Worm (Caenorhabditis elegans) whole organism, L1 larva: ENCODE measurements around the gene nep-20.

Experiments used
- Y116A8C.19 ChIP-seq: sonication (generic microtip); optimal IDR thresholded peaks from 2 replicates; lab custom pipeline; 2016; ENCODE audit warnings: missing compliant biosample characterization, missing genetic modification characterization, borderline replicate concordance
- blmp-1 ChIP-seq: fragments of 150-350 bp; optimal IDR thresholded peaks from 2 replicates; lab custom pipeline; 2014; ENCODE audit warnings: missing biosample characterization, missing genetic modification characterization
- ceh-63 ChIP-seq: fragments of 200-800 bp; sonication (Bioruptor generic); optimal IDR thresholded peaks from 2 replicates; lab custom pipeline; 2018; ENCODE audit warnings: mild to moderate bottlenecking, missing genetic modification characterization, missing compliant biosample characterization
- ceh-8 ChIP-seq: fragments of 200-800 bp; sonication (Bioruptor generic); optimal IDR thresholded peaks from 2 replicates; lab custom pipeline; 2018; ENCODE audit warnings: mild to moderate bottlenecking, missing genetic modification characterization, moderate library complexity, missing compliant biosample characterization
- dpl-1 ChIP-seq, 3 experiments: fragments of 150-350 bp in 2 of 3; sonication (generic microtip) in 1 of 3; optimal IDR thresholded peaks; 2 replicates each; lab custom pipeline; 2014 to 2017; ENCODE audit warnings: missing biosample characterization in 3 of 3, missing genetic modification characterization in 3 of 3, missing genetic modification reagents in 3 of 3
- dsc-1 ChIP-seq: sonication (generic microtip); optimal IDR thresholded peaks from 2 replicates; lab custom pipeline; 2016; ENCODE audit warnings: mild to moderate bottlenecking, missing genetic modification characterization, missing compliant biosample characterization
- efl-1 ChIP-seq, 4 experiments: fragments of 150-350 bp; optimal IDR thresholded peaks in 3 of 4; peaks in 1 of 4; 1 replicate in 1 of 4; 2 replicates in 3 of 4; lab custom pipeline; 2014; ENCODE audit warnings: missing biosample characterization in 2 of 4, missing genetic modification characterization in 2 of 4, missing genetic modification reagents in 2 of 4
- elt-2 ChIP-seq: sonication (generic microtip); optimal IDR thresholded peaks from 2 replicates; lab custom pipeline; 2016; ENCODE audit warnings: missing genetic modification characterization, mild to moderate bottlenecking, inconsistent platforms, missing compliant biosample characterization, missing genetic modification reagents
- ets-5 ChIP-seq: fragments of 200-800 bp; sonication (Bioruptor generic); IDR thresholded peaks from 2 replicates; pipeline ENCODE4 v1.3.6; 2022; ENCODE audit warnings: missing genetic modification characterization, missing compliant biosample characterization
- fkh-10 ChIP-seq: sonication (generic microtip); optimal IDR thresholded peaks from 2 replicates; lab custom pipeline; 2017; ENCODE audit warnings: missing biosample characterization, missing genetic modification reagents, missing genetic modification characterization
- fos-1 ChIP-seq: fragments of 150-350 bp; optimal IDR thresholded peaks from 2 replicates; lab custom pipeline; 2014; ENCODE audit warnings: missing biosample characterization, missing genetic modification characterization
- hlh-17 ChIP-seq: fragments of 200-800 bp; sonication (Bioruptor generic); optimal IDR thresholded peaks from 2 replicates; lab custom pipeline; 2018; ENCODE audit warnings: missing genetic modification characterization, mild to moderate bottlenecking, missing compliant biosample characterization, moderate library complexity, borderline replicate concordance
- hlh-4 ChIP-seq: sonication (generic microtip); optimal IDR thresholded peaks from 2 replicates; lab custom pipeline; 2016; ENCODE audit warnings: mild to moderate bottlenecking, missing genetic modification characterization, missing compliant biosample characterization
- isw-1 ChIP-seq: fragments of 200-800 bp; sonication (Bioruptor generic); IDR thresholded peaks from 2 replicates; pipeline ENCODE4 v1.3.6; 2022; ENCODE audit warnings: missing genetic modification characterization, missing compliant biosample characterization
- lir-3 ChIP-seq: sonication (generic microtip); optimal IDR thresholded peaks from 2 replicates; lab custom pipeline; 2016; ENCODE audit warnings: mild to moderate bottlenecking, missing genetic modification characterization, moderate library complexity, missing compliant biosample characterization; ENCODE audit not compliant: poor library complexity
- lsy-2 ChIP-seq, 2 experiments: fragments of 150-350 bp; optimal IDR thresholded peaks; 2 replicates each; lab custom pipeline; 2014; ENCODE audit warnings: missing biosample characterization in 2 of 2, missing genetic modification characterization in 2 of 2
- mab-9 ChIP-seq: fragments of 200-800 bp; sonication (Bioruptor generic); IDR thresholded peaks from 2 replicates; pipeline ENCODE4 v1.3.6; 2022; ENCODE audit warnings: missing genetic modification reagents, missing genetic modification characterization, missing compliant biosample characterization
- mdl-1 ChIP-seq, 2 experiments: fragments of 150-350 bp; optimal IDR thresholded peaks; 2 replicates each; lab custom pipeline; 2014 to 2017; ENCODE audit warnings: missing biosample characterization in 2 of 2, missing genetic modification characterization in 2 of 2, inconsistent platforms in 1 of 2
- nhr-12 ChIP-seq: sonication (generic microtip); optimal IDR thresholded peaks from 2 replicates; lab custom pipeline; 2017; ENCODE audit warnings: missing biosample characterization, missing genetic modification characterization
- nhr-237 ChIP-seq: fragments of 150-350 bp; optimal IDR thresholded peaks from 2 replicates; lab custom pipeline; 2014; ENCODE audit warnings: missing biosample characterization, missing genetic modification characterization
- nhr-28 ChIP-seq: fragments of 150-350 bp; optimal IDR thresholded peaks from 2 replicates; lab custom pipeline; 2014; ENCODE audit warnings: missing biosample characterization, missing genetic modification characterization
- nhr-71 ChIP-seq: sonication (generic microtip); optimal IDR thresholded peaks from 2 replicates; lab custom pipeline; 2016; ENCODE audit warnings: mild to moderate bottlenecking, missing genetic modification characterization, moderate library complexity, missing compliant biosample characterization
- nhr-77 ChIP-seq: fragments of 150-350 bp; optimal IDR thresholded peaks from 2 replicates; lab custom pipeline; 2014; ENCODE audit warnings: missing biosample characterization, missing genetic modification characterization
- pax-3 ChIP-seq: fragments of 200-800 bp; sonication (Bioruptor generic); optimal IDR thresholded peaks from 2 replicates; lab custom pipeline; 2018; ENCODE audit warnings: mild to moderate bottlenecking, missing genetic modification characterization, moderate library complexity, missing compliant biosample characterization
- sup-37 ChIP-seq: fragments of 200-800 bp; sonication (Bioruptor generic); optimal IDR thresholded peaks from 2 replicates; lab custom pipeline; 2018; ENCODE audit warnings: mild to moderate bottlenecking, missing genetic modification characterization, missing compliant biosample characterization
- swsn-7 ChIP-seq: sonication (generic microtip); optimal IDR thresholded peaks from 2 replicates; lab custom pipeline; 2016; ENCODE audit warnings: missing genetic modification characterization, missing compliant biosample characterization
- tbx-2 ChIP-seq: sonication (generic microtip); optimal IDR thresholded peaks from 2 replicates; lab custom pipeline; 2016; ENCODE audit warnings: missing genetic modification characterization, missing compliant biosample characterization
- tlp-1 ChIP-seq: fragments of 150-350 bp; optimal IDR thresholded peaks from 2 replicates; lab custom pipeline; 2014; ENCODE audit warnings: missing biosample characterization, missing genetic modification characterization
- unc-30 ChIP-seq: sonication (generic microtip); optimal IDR thresholded peaks from 2 replicates; lab custom pipeline; 2017; ENCODE audit warnings: missing biosample characterization, missing genetic modification characterization
- unc-98 ChIP-seq: fragments of 200-800 bp; sonication (Bioruptor generic); IDR thresholded peaks from 2 replicates; pipeline ENCODE4 v1.3.6; 2022; ENCODE audit warnings: missing genetic modification characterization, missing compliant biosample characterization
- xbp-1 ChIP-seq: sonication (generic microtip); optimal IDR thresholded peaks from 2 replicates; lab custom pipeline; 2016; ENCODE audit warnings: missing genetic modification characterization, missing compliant biosample characterization
- zag-1 ChIP-seq: fragments of 150-350 bp; optimal IDR thresholded peaks from 2 replicates; lab custom pipeline; 2014; ENCODE audit warnings: missing biosample characterization, missing genetic modification characterization
- zip-4 ChIP-seq: fragments of 200-800 bp; sonication (Bioruptor generic); optimal IDR thresholded peaks from 2 replicates; lab custom pipeline; 2018; ENCODE audit warnings: mild to moderate bottlenecking, missing genetic modification characterization, moderate library complexity, missing compliant biosample characterization

The nep-20 gene

ce11 chrII:3395484-3395883 is at the start of gene nep-20:
Gene nep-20 (minus strand): TSS chrII:3395584.
- TF ChIP-seq efl-1 (optimal IDR thresholded peaks at IDR 0.05; lab: Kevin White, UChicago), result no peak
- no peak for TF ChIP-seq efl-1 (GFP tag; optimal IDR thresholded peaks at IDR 0.05 in 1 of 2; lab: Kevin White, UChicago)
- no peak for TF ChIP-seq dsc-1 (tag; lab: Kevin White, UChicago)
- no peak for TF ChIP-seq zip-4 (GFP tag; lab: Kevin White, UChicago)
- no peak for TF ChIP-seq ceh-8 (GFP tag; lab: Kevin White, UChicago)
- TF ChIP-seq nhr-28 (tag; lab: Kevin White, UChicago), result no peak
- TF ChIP-seq unc-30 (tag; lab: Kevin White, UChicago), result no peak
- no peak for TF ChIP-seq ceh-63 (GFP tag; lab: Kevin White, UChicago)
- TF ChIP-seq hlh-4 (tag; lab: Kevin White, UChicago), result no peak
- TF ChIP-seq tbx-2 (tag; lab: Kevin White, UChicago), result no peak
- TF ChIP-seq sup-37 (GFP tag; lab: Kevin White, UChicago), result no peak
- no peak for TF ChIP-seq unc-98
- TF ChIP-seq isw-1 (GFP tag; lab: Robert Waterston, UW), result no peak
- TF ChIP-seq lir-3 (tag; lab: Kevin White, UChicago), result no peak
- TF ChIP-seq zag-1 (tag; lab: Kevin White, UChicago), result no peak
- no peak for TF ChIP-seq tlp-1 (tag; lab: Kevin White, UChicago)
- TF ChIP-seq hlh-17 (GFP tag; lab: Kevin White, UChicago), result no peak

DNA sequence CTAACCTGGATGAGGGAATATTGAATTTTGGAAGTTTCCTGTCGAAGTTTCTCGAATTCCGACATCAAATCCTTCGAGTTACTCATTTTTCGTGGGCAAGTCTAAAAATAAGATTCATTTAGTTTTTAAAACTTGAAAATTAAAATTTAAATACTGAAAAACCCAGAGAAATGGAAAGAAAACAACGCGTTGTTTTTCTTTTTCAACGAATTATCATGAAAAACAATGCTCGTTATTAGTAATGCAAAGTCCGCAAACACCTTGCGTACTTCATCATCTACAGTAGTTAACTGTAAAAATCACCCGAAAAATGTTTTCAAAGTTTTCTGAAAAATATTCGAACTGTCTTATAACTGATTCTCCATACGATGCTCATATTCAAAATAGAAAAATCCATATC is 48.9 kb upstream of the nep-20 start, which contains the start of gene C16C8.4:
TSS of gene C16C8.4 (minus strand) at position 101 of the 400 bp plus-strand sequence.
- TF ChIP-seq sup-37 (GFP tag; lab: Kevin White, UChicago) (no peak), nhr-12 (tag; lab: Kevin White, UChicago) (no peak), lsy-2 (tag; optimal IDR thresholded peaks at IDR 0.05; lab: Kevin White, UChicago) (no peak), zip-4 (GFP tag; lab: Kevin White, UChicago) (no peak), pax-3 (tag; lab: Kevin White, UChicago) (no peak), mab-9 (GFP tag; lab: Robert Waterston, UW) (no peak), swsn-7 (tag; lab: Kevin White, UChicago) (no peak), ets-5 (no peak)

DNA sequence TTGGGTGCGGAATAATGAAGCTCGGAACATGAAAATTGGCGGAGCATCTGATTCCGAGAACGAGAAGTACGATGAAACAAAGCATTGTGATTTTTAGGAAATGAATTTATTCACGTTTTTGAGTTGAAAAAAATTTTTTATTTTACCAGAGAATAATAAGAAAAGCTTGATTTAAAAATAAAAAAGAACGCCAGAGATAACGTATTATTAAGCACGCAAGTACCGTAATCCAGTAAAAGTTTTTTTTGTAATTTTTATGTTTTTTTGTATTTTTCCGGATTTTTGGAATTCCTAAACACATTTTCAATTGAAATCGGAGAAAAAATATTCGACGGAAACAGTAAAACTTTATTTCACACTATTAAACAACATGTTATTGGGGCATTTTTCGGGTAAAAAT is 47.8 kb upstream of the nep-20 start, which contains the start of gene C16C8.22:
TSS of gene C16C8.22 (minus strand) at position 101 of the 400 bp plus-strand sequence.
- no peak for TF ChIP-seq nhr-77 (tag; lab: Kevin White, UChicago)
- no peak for TF ChIP-seq unc-30 (tag; lab: Kevin White, UChicago)
- TF ChIP-seq blmp-1 (tag; lab: Kevin White, UChicago), result no peak
- no peak for TF ChIP-seq elt-2 (tag; lab: Kevin White, UChicago)
- TF ChIP-seq dsc-1 (tag; lab: Kevin White, UChicago), result no peak
- TF ChIP-seq nhr-237 (tag; lab: Kevin White, UChicago), result no peak
- no peak for TF ChIP-seq xbp-1 (tag; lab: Kevin White, UChicago)
- no peak for TF ChIP-seq Y116A8C.19 (tag; lab: Kevin White, UChicago)

ce11 chrII:3441377-3441776 is 46.0 kb upstream of the nep-20 start, which contains the start of gene C16C8.27:
Gene C16C8.27 (plus strand): TSS chrII:3441677.
- TF ChIP-seq sup-37 (GFP tag; lab: Kevin White, UChicago) (no peak), fos-1 (tag; lab: Kevin White, UChicago) (no peak), dpl-1 (GFP tag; optimal IDR thresholded peaks at IDR 0.05; lab: Kevin White, UChicago) (no peak), dsc-1 (tag; lab: Kevin White, UChicago) (no peak), nhr-71 (tag; lab: Kevin White, UChicago) (no peak), tbx-2 (tag; lab: Kevin White, UChicago) (no peak), elt-2 (tag; lab: Kevin White, UChicago) (no peak), fkh-10 (no peak), mdl-1 (tag; optimal IDR thresholded peaks at IDR 0.05; lab: Kevin White, UChicago) (no peak), nhr-28 (tag; lab: Kevin White, UChicago) (no peak)
